Worm (Caenorhabditis elegans) whole organism, mixed stage, embryonic: ENCODE results near the gene nhr-267.
A peak's percentile ranks its signal among the peaks of the same experiment; 100 is the strongest.

Experiments
- M03D4.4 ChIP-seq: sonication (generic microtip); optimal IDR thresholded peaks from 2 replicates; lab custom pipeline; 2017; ENCODE audit warnings: mild to moderate bottlenecking, missing genetic modification characterization, missing compliant biosample characterization
- bed-3 ChIP-seq: fragments of 200-800 bp; sonication (Bioruptor generic); optimal IDR thresholded peaks from 3 replicates; lab custom pipeline; 2018; ENCODE audit warnings: mild to moderate bottlenecking, missing genetic modification characterization, moderate library complexity, missing compliant biosample characterization
- ceh-39 ChIP-seq: fragments of 150-350 bp; optimal IDR thresholded peaks from 2 replicates; lab custom pipeline; 2014; ENCODE audit warnings: missing biosample characterization, missing genetic modification characterization
- ceh-43 ChIP-seq: fragments of 200-800 bp; sonication (Bioruptor generic); optimal IDR thresholded peaks from 2 replicates; lab custom pipeline; 2018; ENCODE audit warnings: mild to moderate bottlenecking, missing genetic modification characterization, moderate library complexity, missing compliant biosample characterization
- ceh-83 ChIP-seq: fragments of 200-800 bp; sonication (Bioruptor generic); optimal IDR thresholded peaks from 2 replicates; lab custom pipeline; 2018; ENCODE audit warnings: mild to moderate bottlenecking, missing genetic modification characterization, missing compliant biosample characterization
- ces-1 ChIP-seq: fragments of 150-350 bp; optimal IDR thresholded peaks from 2 replicates; lab custom pipeline; 2014; ENCODE audit warnings: missing biosample characterization, missing genetic modification reagents, missing genetic modification characterization
- drap-1 ChIP-seq: fragments of 200-800 bp; sonication (Bioruptor generic); optimal IDR thresholded peaks from 3 replicates; lab custom pipeline; 2018; ENCODE audit warnings: mild to moderate bottlenecking, missing genetic modification characterization, missing compliant biosample characterization
- elt-1 ChIP-seq: sonication (generic microtip); optimal IDR thresholded peaks from 2 replicates; lab custom pipeline; 2017; ENCODE audit warnings: missing genetic modification characterization, mild to moderate bottlenecking, missing compliant biosample characterization, antibody characterized with exemption, moderate library complexity, borderline replicate concordance; ENCODE audit not compliant: insufficient read depth
- elt-3 ChIP-seq: fragments of 150-350 bp; optimal IDR thresholded peaks from 2 replicates; lab custom pipeline; 2014; ENCODE audit warnings: missing biosample characterization, missing genetic modification characterization
- flh-1 ChIP-seq: fragments of 200-800 bp; sonication (Bioruptor generic); optimal IDR thresholded peaks from 2 replicates; lab custom pipeline; 2018; ENCODE audit warnings: mild to moderate bottlenecking, missing genetic modification characterization, moderate library complexity, missing compliant biosample characterization
- ham-2 ChIP-seq: fragments of 200-800 bp; sonication (Bioruptor generic); optimal IDR thresholded peaks from 2 replicates; lab custom pipeline; 2018; ENCODE audit warnings: mild to moderate bottlenecking, missing genetic modification characterization, missing compliant biosample characterization
- hlh-1 ChIP-seq: fragments of 150-350 bp; optimal IDR thresholded peaks from 2 replicates; lab custom pipeline; 2014; ENCODE audit warnings: missing biosample characterization, missing genetic modification reagents, missing genetic modification characterization
- lin-13 ChIP-seq: fragments of 150-350 bp; optimal IDR thresholded peaks from 2 replicates; lab custom pipeline; 2014; ENCODE audit warnings: missing biosample characterization, missing genetic modification characterization
- lin-32 ChIP-seq: fragments of 200-800 bp; sonication (Bioruptor generic); optimal IDR thresholded peaks from 2 replicates; lab custom pipeline; 2018; ENCODE audit warnings: mild to moderate bottlenecking, missing genetic modification characterization, missing compliant biosample characterization
- lsy-2 ChIP-seq: fragments of 150-350 bp; optimal IDR thresholded peaks from 2 replicates; lab custom pipeline; 2014; ENCODE audit warnings: missing biosample characterization, missing genetic modification characterization
- mab-5 ChIP-seq: fragments of 150-350 bp; optimal IDR thresholded peaks from 2 replicates; lab custom pipeline; 2014; ENCODE audit warnings: missing biosample characterization, missing genetic modification characterization
- mep-1 ChIP-seq: fragments of 150-350 bp; optimal IDR thresholded peaks from 2 replicates; lab custom pipeline; 2017; ENCODE audit warnings: missing biosample characterization, missing genetic modification reagents, missing genetic modification characterization, inconsistent platforms
- mls-2 ChIP-seq: sonication (generic microtip); optimal IDR thresholded peaks from 2 replicates; lab custom pipeline; 2016; ENCODE audit warnings: mild to moderate bottlenecking, missing genetic modification characterization, moderate library complexity, missing compliant biosample characterization
- nhr-2 ChIP-seq: fragments of 150-350 bp; optimal IDR thresholded peaks from 2 replicates; lab custom pipeline; 2014; ENCODE audit warnings: missing biosample characterization, missing genetic modification characterization
- nhr-28 ChIP-seq: fragments of 150-350 bp; optimal IDR thresholded peaks from 2 replicates; lab custom pipeline; 2014; ENCODE audit warnings: missing biosample characterization, missing genetic modification characterization
- nhr-76 ChIP-seq: sonication (generic microtip); optimal IDR thresholded peaks from 2 replicates; lab custom pipeline; 2017; ENCODE audit warnings: missing biosample characterization, missing genetic modification characterization
- pha-4 ChIP-seq: fragments of 150-350 bp; optimal IDR thresholded peaks from 2 replicates; lab custom pipeline; 2018; ENCODE audit warnings: missing biosample characterization, missing genetic modification reagents, missing genetic modification characterization
- sem-2 ChIP-seq: fragments of 200-800 bp; sonication (Bioruptor generic); optimal IDR thresholded peaks from 2 replicates; lab custom pipeline; 2018; ENCODE audit warnings: mild to moderate bottlenecking, missing genetic modification characterization, missing compliant biosample characterization
- snpc-4 ChIP-seq: fragments of 150-350 bp; optimal IDR thresholded peaks from 2 replicates; lab custom pipeline; 2014; ENCODE audit warnings: missing biosample characterization, missing genetic modification characterization
- sptf-1 ChIP-seq: sonication (generic microtip); optimal IDR thresholded peaks from 2 replicates; lab custom pipeline; 2017; ENCODE audit warnings: mild to moderate bottlenecking, missing genetic modification characterization, moderate library complexity, missing compliant biosample characterization
- unc-120 ChIP-seq: sonication (generic microtip); optimal IDR thresholded peaks from 2 replicates; lab custom pipeline; 2017; ENCODE audit warnings: missing genetic modification characterization, missing compliant biosample characterization; ENCODE audit not compliant: poor library complexity, severe bottlenecking
- unc-39 ChIP-seq: fragments of 150-350 bp; optimal IDR thresholded peaks from 2 replicates; lab custom pipeline; 2014; ENCODE audit warnings: missing biosample characterization, missing genetic modification characterization
- zip-8 ChIP-seq: fragments of 150-350 bp; optimal IDR thresholded peaks from 2 replicates; lab custom pipeline; 2014; ENCODE audit warnings: missing biosample characterization, missing genetic modification characterization

The nhr-267 gene

ce11 chrIV:9312827-9313226, 26.6 kb upstream of the nhr-267 start, which contains the start of gene F49C12.7:
F49C12.7 (minus strand) TSS chrIV:9312927.
- peak; percentile 89 for TF ChIP-seq zip-8
- TF ChIP-seq, all 35 proteins: peak for 1; not testable (repeated sequence) for 34

- TF ChIP-seq bed-3 (GFP tag; lab: Kevin White, UChicago) (no peak), elt-1 (tag; lab: Kevin White, UChicago) (no peak)
Observed at ce11 chrIV:9310935-9311566, 24.8 kb upstream of the nhr-267 start.

ce11 chrIV:9308975-9309374, 22.8 kb upstream of the nhr-267 start, which contains the start of gene F49C12.6:
F49C12.6 (minus strand) TSS chrIV:9309075.
- no peak for TF ChIP-seq M03D4.4 (tag; lab: Kevin White, UChicago)
- TF ChIP-seq sem-2 (GFP tag; lab: Kevin White, UChicago): no peak
- no peak for TF ChIP-seq unc-39
- TF ChIP-seq mab-5 (tag; lab: Kevin White, UChicago): no peak

DNA sequence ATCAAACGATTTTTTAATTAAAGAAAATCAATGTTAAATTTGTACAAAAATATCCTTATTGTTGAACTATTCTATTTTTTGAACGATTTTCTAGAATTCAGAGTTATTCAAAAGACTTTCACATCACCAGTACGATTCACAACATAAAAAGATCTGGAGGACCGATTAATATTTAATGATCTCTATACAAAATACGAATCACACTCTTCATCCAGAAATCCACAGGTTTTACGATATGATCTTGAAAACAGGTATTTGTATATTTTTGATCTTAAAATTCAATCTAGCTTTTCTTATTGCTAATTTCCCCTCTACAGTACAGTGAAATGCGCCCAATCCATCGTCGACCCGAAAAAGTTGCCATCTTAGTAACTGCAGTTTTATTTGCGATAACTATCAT, 18.4 kb upstream of the nhr-267 start, which contains the start of gene F49C12.5:
TSS of gene F49C12.5 (plus strand) at position 301 of the 400 bp plus-strand sequence.
- TF ChIP-seq lsy-2: no peak
- no peak for TF ChIP-seq bed-3 (GFP tag; lab: Kevin White, UChicago)
- TF ChIP-seq ceh-43 (GFP tag; lab: Kevin White, UChicago): no peak
- no peak for TF ChIP-seq hlh-1
- no peak for TF ChIP-seq nhr-2 (tag; lab: Kevin White, UChicago)
- no peak for TF ChIP-seq mab-5 (tag; lab: Kevin White, UChicago)
- no peak for TF ChIP-seq pha-4 (tag; lab: Kevin White, UChicago)
- no peak for TF ChIP-seq elt-3
- TF ChIP-seq snpc-4 (tag; lab: Kevin White, UChicago): no peak
- TF ChIP-seq nhr-28 (tag; lab: Kevin White, UChicago): no peak

- TF ChIP-seq nhr-2 (tag; lab: Kevin White, UChicago) (no peak), ham-2 (no peak), elt-1 (tag; lab: Kevin White, UChicago) (peak; percentile 61), zip-8 (no peak), bed-3 (GFP tag; lab: Kevin White, UChicago) (no peak), unc-120 (no peak)
Observed at ce11 chrIV:9303994-9304393, 17.8 kb upstream of the nhr-267 start, which contains the start of gene F49C12.4. F49C12.4 (minus strand) TSS chrIV:9304094.

DNA sequence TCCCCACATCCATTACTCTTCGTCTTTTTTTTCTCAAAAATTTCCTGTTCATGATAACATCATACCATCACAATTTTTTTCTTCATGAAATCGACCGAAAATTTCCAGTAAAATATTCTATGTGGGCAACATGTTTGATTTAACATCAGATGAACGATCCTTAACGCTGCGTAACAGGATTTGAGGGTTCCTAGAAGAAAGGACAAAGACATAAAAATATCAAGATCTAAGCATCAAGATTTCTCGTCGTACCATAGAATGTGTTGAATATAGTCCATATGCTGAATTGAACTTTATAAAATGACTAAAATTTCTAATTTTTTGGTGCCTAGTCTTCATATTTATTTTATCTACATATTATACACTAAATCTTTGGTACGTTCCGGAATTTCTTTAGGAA, 13.9 kb upstream of the nhr-267 start, which contains the start of gene F49C12.3:
TSS of gene F49C12.3 (plus strand) at position 301 of the 400 bp plus-strand sequence.
- no peak for TF ChIP-seq sptf-1 (tag; lab: Kevin White, UChicago)

- no peak for TF ChIP-seq mep-1 (tag; lab: Kevin White, UChicago)
- TF ChIP-seq ceh-83 (GFP tag; lab: Kevin White, UChicago): no peak
- TF ChIP-seq nhr-28 (tag; lab: Kevin White, UChicago): no peak
- TF ChIP-seq mls-2 (tag; lab: Kevin White, UChicago): no peak
- TF ChIP-seq lin-32: no peak
- TF ChIP-seq lin-13 (tag; lab: Kevin White, UChicago): no peak
- no peak for TF ChIP-seq hlh-1
Observed at ce11 chrIV:9299145-9299544, 12.9 kb upstream of the nhr-267 start, which contains the start of gene F49C12.2. F49C12.2 (minus strand) TSS chrIV:9299245.

DNA sequence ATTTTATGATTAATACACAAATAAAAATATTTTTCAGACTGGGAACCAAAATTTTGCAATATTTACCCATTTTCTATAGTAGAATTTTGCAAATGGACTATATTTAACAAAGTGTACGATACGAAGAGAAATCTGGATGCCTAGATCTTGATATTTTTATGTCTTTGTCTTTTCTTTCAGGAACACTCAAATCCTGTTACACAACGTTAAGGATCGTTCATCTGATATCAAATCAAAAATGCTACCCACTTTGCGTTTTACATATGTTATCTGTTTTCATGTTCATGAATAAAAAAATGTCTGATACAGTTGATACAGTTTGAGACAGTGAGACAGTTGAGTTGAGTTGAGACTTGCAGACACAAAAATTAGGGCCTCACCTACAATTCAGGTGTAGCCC, 10.1 kb upstream of the nhr-267 start, which contains the start of gene F49C12.1:
TSS of gene F49C12.1 (minus strand) at position 70 of the 400 bp plus-strand sequence.
- TF ChIP-seq drap-1 (GFP tag; lab: Kevin White, UChicago): no peak
- no peak for TF ChIP-seq ces-1
- TF ChIP-seq snpc-4 (tag; lab: Kevin White, UChicago): no peak
- no peak for TF ChIP-seq nhr-76 (tag; lab: Kevin White, UChicago)
- no peak for TF ChIP-seq elt-3
- TF ChIP-seq bed-3 (GFP tag; lab: Kevin White, UChicago): no peak
- TF ChIP-seq ceh-83 (GFP tag; lab: Kevin White, UChicago): no peak
- TF ChIP-seq flh-1 (GFP tag; lab: Kevin White, UChicago): no peak
- TF ChIP-seq ceh-39 (tag; lab: Kevin White, UChicago): no peak
